Worm (Caenorhabditis elegans) whole organism, young adult: ENCODE measurements around the gene srd-7.

Source experiments
- C06A6.2 ChIP-seq: fragments of 200-800 bp; sonication (Bioruptor generic); conservative IDR thresholded peaks from 2 replicates; pipeline ENCODE4 v1.3.6; 2022; ENCODE audit warnings: missing genetic modification characterization, missing compliant biosample characterization
- C17E4.6 ChIP-seq: fragments of 200-800 bp; sonication (Bioruptor generic); IDR thresholded peaks from 2 replicates; pipeline ENCODE4 v1.3.6; 2022; ENCODE audit warnings: missing genetic modification reagents, missing genetic modification characterization, missing compliant biosample characterization
- F23B12.7 ChIP-seq: sonication (generic microtip); optimal IDR thresholded peaks from 2 replicates; lab custom pipeline; 2017; ENCODE audit warnings: missing genetic modification characterization, mild to moderate bottlenecking, missing compliant biosample characterization, antibody characterized with exemption, moderate library complexity; ENCODE audit not compliant: insufficient read depth
- F33H1.4 ChIP-seq: fragments of 200-800 bp; sonication (Bioruptor generic); IDR thresholded peaks from 2 replicates; pipeline ENCODE4 v1.3.6; 2022; ENCODE audit warnings: missing genetic modification reagents, missing genetic modification characterization, missing compliant biosample characterization
- F49E8.2 ChIP-seq: sonication (generic microtip); optimal IDR thresholded peaks from 3 replicates; lab custom pipeline; 2017; ENCODE audit warnings: missing genetic modification characterization, mild to moderate bottlenecking, missing compliant biosample characterization, antibody characterized with exemption, moderate library complexity; ENCODE audit not compliant: insufficient read depth
- Y95B8A.8 ChIP-seq: fragments of 200-800 bp; sonication (Bioruptor generic); IDR thresholded peaks from 2 replicates; pipeline ENCODE4 v1.3.6; 2022; ENCODE audit warnings: missing genetic modification reagents, missing genetic modification characterization, missing compliant biosample characterization
- ZK185.1 ChIP-seq: sonication (generic microtip); optimal IDR thresholded peaks from 2 replicates; lab custom pipeline; 2016; ENCODE audit warnings: mild to moderate bottlenecking, missing genetic modification characterization, missing compliant biosample characterization; ENCODE audit not compliant: poor library complexity, severe bottlenecking
- aptf-2 ChIP-seq: fragments of 200-800 bp; sonication (Bioruptor generic); conservative IDR thresholded peaks from 2 replicates; pipeline ENCODE4 v1.3.6; 2022; ENCODE audit warnings: missing genetic modification reagents, missing genetic modification characterization, missing compliant biosample characterization
- athp-1 ChIP-seq: sonication (generic microtip); optimal IDR thresholded peaks from 2 replicates; lab custom pipeline; 2017; ENCODE audit warnings: mild to moderate bottlenecking, missing genetic modification characterization, missing compliant biosample characterization
- bed-2 ChIP-seq: fragments of 200-800 bp; sonication (Bioruptor generic); IDR thresholded peaks from 2 replicates; pipeline ENCODE4 v1.3.6; 2022; ENCODE audit warnings: missing genetic modification reagents, missing genetic modification characterization, missing compliant biosample characterization
- ceh-100 ChIP-seq: fragments of 200-800 bp; sonication (Bioruptor generic); IDR thresholded peaks from 2 replicates; pipeline ENCODE4 v1.3.6; 2022; ENCODE audit warnings: missing genetic modification reagents, missing genetic modification characterization, missing compliant biosample characterization
- ceh-40 ChIP-seq: fragments of 200-800 bp; sonication (Bioruptor generic); IDR thresholded peaks from 2 replicates; pipeline ENCODE4 v1.3.6; 2022; ENCODE audit warnings: missing genetic modification characterization, missing compliant biosample characterization
- ceh-58 ChIP-seq: fragments of 200-800 bp; sonication (Bioruptor generic); IDR thresholded peaks from 2 replicates; pipeline ENCODE4 v1.3.6; 2022; ENCODE audit warnings: missing genetic modification characterization, missing compliant biosample characterization
- ceh-79 ChIP-seq: sonication (generic microtip); optimal IDR thresholded peaks from 2 replicates; lab custom pipeline; 2017; ENCODE audit warnings: mild to moderate bottlenecking, missing genetic modification characterization, missing compliant biosample characterization
- chd-7 ChIP-seq: sonication (generic microtip); optimal IDR thresholded peaks from 2 replicates; lab custom pipeline; 2016; ENCODE audit warnings: mild to moderate bottlenecking, missing genetic modification characterization, moderate library complexity, missing compliant biosample characterization
- die-1 ChIP-seq: sonication (generic microtip); optimal IDR thresholded peaks from 2 replicates; lab custom pipeline; 2016; ENCODE audit warnings: missing genotype, mild to moderate bottlenecking, missing genetic modification characterization, missing compliant biosample characterization
- dpl-1 ChIP-seq: fragments of 150-350 bp; optimal IDR thresholded peaks from 2 replicates; lab custom pipeline; 2014; ENCODE audit warnings: missing biosample characterization, missing genetic modification reagents, missing genetic modification characterization
- egl-18 ChIP-seq: fragments of 200-800 bp; sonication (Bioruptor generic); IDR thresholded peaks from 2 replicates; pipeline ENCODE4 v1.3.6; 2022; ENCODE audit warnings: missing genetic modification reagents, missing genetic modification characterization, missing compliant biosample characterization
- gei-17 ChIP-seq: fragments of 200-800 bp; sonication (Bioruptor generic); optimal IDR thresholded peaks from 2 replicates; lab custom pipeline; 2018; ENCODE audit warnings: mild to moderate bottlenecking, missing genetic modification characterization, missing compliant biosample characterization
- hlh-26 ChIP-seq: fragments of 200-800 bp; sonication (Bioruptor generic); conservative IDR thresholded peaks from 2 replicates; pipeline ENCODE4 v1.3.6; 2022; ENCODE audit warnings: missing genetic modification reagents, missing genetic modification characterization, missing compliant biosample characterization
- hmg-20 ChIP-seq: fragments of 200-800 bp; sonication (Bioruptor generic); IDR thresholded peaks from 2 replicates; pipeline ENCODE4 v1.3.6; 2022; ENCODE audit warnings: missing genetic modification reagents, missing genetic modification characterization, missing compliant biosample characterization
- let-607 ChIP-seq, 2 experiments: fragments of 200-800 bp in 1 of 2; sonication (Bioruptor generic) in 1 of 2; sonication (generic microtip) in 1 of 2; optimal IDR thresholded peaks; 2 replicates each; lab custom pipeline; 2016 to 2018; ENCODE audit warnings: mild to moderate bottlenecking in 2 of 2, missing compliant biosample characterization in 2 of 2, missing genetic modification characterization in 2 of 2, moderate library complexity in 2 of 2, missing genotype in 1 of 2
- lin-40 ChIP-seq: sonication (generic microtip); optimal IDR thresholded peaks from 2 replicates; lab custom pipeline; 2016; ENCODE audit warnings: missing genetic modification characterization, mild to moderate bottlenecking, missing compliant biosample characterization, missing genotype, missing genetic modification reagents
- lir-1 ChIP-seq: fragments of 200-800 bp; sonication (Bioruptor generic); conservative IDR thresholded peaks from 2 replicates; pipeline ENCODE4 v1.3.6; 2022; ENCODE audit warnings: missing genetic modification reagents, missing genetic modification characterization, missing compliant biosample characterization
- mcd-1 ChIP-seq: fragments of 200-800 bp; sonication (Bioruptor generic); IDR thresholded peaks from 2 replicates; pipeline ENCODE4 v1.3.6; 2022; ENCODE audit warnings: missing genetic modification reagents, missing genetic modification characterization, missing compliant biosample characterization
- mel-28 ChIP-seq: sonication (generic microtip); optimal IDR thresholded peaks from 2 replicates; lab custom pipeline; 2016; ENCODE audit warnings: borderline replicate concordance, mild to moderate bottlenecking, missing genetic modification characterization, missing compliant biosample characterization
- nfyb-1 ChIP-seq: fragments of 200-800 bp; sonication (Bioruptor generic); IDR thresholded peaks from 2 replicates; pipeline ENCODE4 v1.3.6; 2022; ENCODE audit warnings: missing genetic modification reagents, missing genetic modification characterization, missing compliant biosample characterization
- nhr-80 ChIP-seq: sonication (generic microtip); optimal IDR thresholded peaks from 2 replicates; lab custom pipeline; 2016; ENCODE audit warnings: missing genetic modification characterization, missing compliant biosample characterization
- rcor-1 ChIP-seq: fragments of 200-800 bp; sonication (Bioruptor generic); IDR thresholded peaks from 2 replicates; pipeline ENCODE4 v1.3.6; 2022; ENCODE audit warnings: missing genetic modification reagents, missing genetic modification characterization, missing compliant biosample characterization
- sdz-38 ChIP-seq: sonication (generic microtip); optimal IDR thresholded peaks from 2 replicates; lab custom pipeline; 2016; ENCODE audit warnings: missing genotype, missing genetic modification characterization, missing compliant biosample characterization
- somi-1 ChIP-seq: fragments of 200-800 bp; sonication (Bioruptor generic); optimal IDR thresholded peaks from 2 replicates; lab custom pipeline; 2018; ENCODE audit warnings: mild to moderate bottlenecking, missing genetic modification characterization, missing compliant biosample characterization
- sptf-2 ChIP-seq: fragments of 200-800 bp; sonication (Bioruptor generic); optimal IDR thresholded peaks from 2 replicates; lab custom pipeline; 2018; ENCODE audit warnings: mild to moderate bottlenecking, missing genetic modification characterization, missing compliant biosample characterization
- zim-3 ChIP-seq: sonication (generic microtip); optimal IDR thresholded peaks from 2 replicates; lab custom pipeline; 2017; ENCODE audit warnings: mild to moderate bottlenecking, missing genetic modification characterization, moderate library complexity, missing compliant biosample characterization
- ztf-26 ChIP-seq: sonication (generic microtip); optimal IDR thresholded peaks from 2 replicates; lab custom pipeline; 2017; ENCODE audit warnings: missing genetic modification characterization, missing compliant biosample characterization
- ztf-6 ChIP-seq: fragments of 200-800 bp; sonication (Bioruptor generic); IDR thresholded peaks from 2 replicates; pipeline ENCODE4 v1.3.6; 2022; ENCODE audit warnings: missing genetic modification reagents, missing genetic modification characterization, missing compliant biosample characterization

The srd-7 gene

ce11 chrIV:10796707-10797106, 10.1 kb upstream of the srd-7 start:
- TF ChIP-seq F33H1.4 (GFP tag; lab: Robert Waterston, UW) (no peak), nhr-80 (tag; lab: Kevin White, UChicago) (peak; percentile 45)

ce11 chrIV:10795678-10796077, 9.0 kb upstream of the srd-7 start:
- TF ChIP-seq nhr-80 (tag; lab: Kevin White, UChicago) = peak; percentile 66
- no peak for TF ChIP-seq Y95B8A.8
- TF ChIP-seq ZK185.1 (tag; lab: Kevin White, UChicago) = no peak
- no peak for TF ChIP-seq athp-1 (tag; lab: Kevin White, UChicago)
- TF ChIP-seq ceh-58 (GFP tag; lab: Robert Waterston, UW) = no peak
- TF ChIP-seq, all 124 proteins: peak for 1

- TF ChIP-seq nfyb-1 (GFP tag; lab: Robert Waterston, UW) (no peak), rcor-1 (no peak), hmg-20 (GFP tag; lab: Robert Waterston, UW) (no peak), die-1 (tag; lab: Kevin White, UChicago) (no peak), ceh-79 (tag; lab: Kevin White, UChicago) (no peak), ztf-26 (tag; lab: Kevin White, UChicago) (no peak), aptf-2 (GFP tag; lab: Robert Waterston, UW) (no peak), gei-17 (GFP tag; lab: Kevin White, UChicago) (no peak), bed-2 (GFP tag; lab: Robert Waterston, UW) (no peak), sdz-38 (tag; lab: Kevin White, UChicago) (no peak), zim-3 (tag; lab: Kevin White, UChicago) (no peak), egl-18 (GFP tag; lab: Robert Waterston, UW) (no peak), F23B12.7 (tag; lab: Kevin White, UChicago) (no peak), chd-7 (tag; lab: Kevin White, UChicago) (no peak)
Observed at ce11 chrIV:10790353-10790752, 3.7 kb upstream of the srd-7 start, which contains the start of gene pept-2. TSS of gene pept-2 (plus strand) at chrIV:10790653.

ce11 chrIV:10784085-10784484, 2.5 kb downstream of the srd-7 start:
- TF ChIP-seq sptf-2 (GFP tag; lab: Kevin White, UChicago) (no peak), F49E8.2 (tag; lab: Kevin White, UChicago) (no peak), C06A6.2 (GFP tag; lab: Robert Waterston, UW) (no peak), bed-2 (GFP tag; lab: Robert Waterston, UW) (no peak), mcd-1 (GFP tag; lab: Robert Waterston, UW) (no peak), dpl-1 (GFP tag; lab: Kevin White, UChicago) (no peak), let-607 (tag; optimal IDR thresholded peaks at IDR 0.05; lab: Kevin White, UChicago) (no peak), hlh-26 (GFP tag; lab: Robert Waterston, UW) (no peak)
- TF ChIP-seq, all 124 proteins: peak for 0

ce11 chrIV:10782014-10782413, 4.6 kb downstream of the srd-7 start:
- TF ChIP-seq mel-28 (tag; lab: Kevin White, UChicago) (no peak), die-1 (tag; lab: Kevin White, UChicago) (no peak), lin-40 (tag; lab: Kevin White, UChicago) (peak; percentile 32), ztf-26 (tag; lab: Kevin White, UChicago) (peak; percentile 57), ztf-6 (GFP tag; lab: Robert Waterston, UW) (no peak), C17E4.6 (no peak), ceh-100 (GFP tag; lab: Robert Waterston, UW) (no peak), ceh-40 (no peak), lir-1 (no peak), somi-1 (GFP tag; lab: Kevin White, UChicago) (no peak)
